Worm (Caenorhabditis elegans) whole organism, early embryonic: ENCODE results near the gene K10G9.2.

Experiments used
- B0310.2 ChIP-seq: sonication (generic microtip); optimal IDR thresholded peaks from 2 replicates; lab custom pipeline; 2016; ENCODE audit warnings: mild to moderate bottlenecking, missing genetic modification characterization, missing compliant biosample characterization
- F13C5.2 ChIP-seq: sonication (generic microtip); optimal IDR thresholded peaks from 2 replicates; lab custom pipeline; 2017; ENCODE audit warnings: mild to moderate bottlenecking, missing genetic modification characterization, inconsistent platforms, missing compliant biosample characterization
- ama-1 ChIP-seq: fragments of 150-350 bp; optimal IDR thresholded peaks from 2 replicates; lab custom pipeline; 2014
- ceh-36 ChIP-seq: sonication (generic microtip); optimal IDR thresholded peaks from 2 replicates; lab custom pipeline; 2016; ENCODE audit warnings: missing genetic modification characterization, inconsistent platforms, missing compliant biosample characterization
- flt-1 ChIP-seq: fragments of 200-800 bp; sonication (Bioruptor generic); IDR thresholded peaks from 2 replicates; pipeline ENCODE4 v1.3.6; 2022; ENCODE audit warnings: missing genetic modification characterization, missing compliant biosample characterization
- hnd-1 ChIP-seq: sonication (generic microtip); optimal IDR thresholded peaks from 2 replicates; lab custom pipeline; 2016; ENCODE audit warnings: missing genetic modification characterization, missing compliant biosample characterization
- scrt-1 ChIP-seq: fragments of 200-800 bp; sonication (Bioruptor generic); IDR thresholded peaks from 2 replicates; pipeline ENCODE4 v1.3.6; 2022; ENCODE audit warnings: missing genetic modification characterization, missing compliant biosample characterization
- sea-1 ChIP-seq: fragments of 200-800 bp; sonication (Bioruptor generic); conservative IDR thresholded peaks from 2 replicates; pipeline ENCODE4 v1.3.6; 2022; ENCODE audit warnings: missing genetic modification characterization, missing compliant biosample characterization
- tbx-11 ChIP-seq: fragments of 200-800 bp; sonication (Bioruptor generic); IDR thresholded peaks from 2 replicates; pipeline ENCODE4 v1.3.6; 2022; ENCODE audit warnings: missing genetic modification characterization, missing compliant biosample characterization
- tbx-37 ChIP-seq: fragments of 200-800 bp; sonication (Bioruptor generic); conservative IDR thresholded peaks from 2 replicates; pipeline ENCODE4 v1.3.6; 2022; ENCODE audit warnings: missing genetic modification reagents, missing genetic modification characterization, missing compliant biosample characterization
- tra-4 ChIP-seq: sonication (generic microtip); optimal IDR thresholded peaks from 2 replicates; lab custom pipeline; 2017; ENCODE audit warnings: missing genetic modification characterization, missing compliant biosample characterization

DNA sequence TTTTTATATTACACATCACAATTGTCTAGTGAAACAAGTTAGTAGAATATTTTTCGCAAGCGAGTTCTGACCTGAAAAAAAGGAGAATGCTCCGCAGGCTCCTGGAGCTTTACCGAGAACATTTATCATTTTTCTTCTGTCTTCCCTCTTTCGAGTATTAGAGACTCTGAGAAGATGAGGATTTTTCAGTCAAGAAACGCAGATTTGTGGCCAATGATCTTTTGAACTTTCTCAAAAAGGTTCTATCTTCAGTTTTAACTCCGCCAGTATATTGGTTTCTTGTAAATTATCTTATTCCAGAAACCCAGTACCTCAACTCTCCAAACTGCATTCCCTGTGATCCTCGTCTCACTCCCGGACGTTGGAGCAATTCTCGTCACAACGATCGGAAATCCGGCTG, at the start of gene K10G9.2:
- TF ChIP-seq flt-1 (GFP tag; lab: Robert Waterston, UW): no peak
- no peak for TF ChIP-seq ceh-36
- no peak for TF ChIP-seq ama-1
- TF ChIP-seq tra-4 (tag; lab: Kevin White, UChicago): no peak
- TF ChIP-seq hnd-1 (tag; lab: Kevin White, UChicago): no peak
- TF ChIP-seq B0310.2 (tag; lab: Kevin White, UChicago): no peak
- no peak for TF ChIP-seq tbx-37 (GFP tag; lab: Robert Waterston, UW)
- TF ChIP-seq F13C5.2 (tag; lab: Kevin White, UChicago): no peak
- TF ChIP-seq sea-1: no peak
- no peak for TF ChIP-seq scrt-1 (GFP tag; lab: Robert Waterston, UW)
- no peak for TF ChIP-seq tbx-11
